Worm (Caenorhabditis elegans) whole organism, L4 larva: ENCODE measurements around the gene ccpp-6.

Experiments
- F37D6.2 ChIP-seq: sonication (generic microtip); optimal IDR thresholded peaks from 2 replicates; lab custom pipeline; 2016; ENCODE audit warnings: mild to moderate bottlenecking, missing genetic modification characterization, missing compliant biosample characterization
- T26A8.4 ChIP-seq: fragments of 200-800 bp; sonication (Bioruptor generic); IDR thresholded peaks from 2 replicates; pipeline ENCODE4 v1.3.6; 2022; ENCODE audit warnings: missing genetic modification characterization, missing compliant biosample characterization
- Y105C5A.15 ChIP-seq: fragments of 200-800 bp; sonication (Bioruptor generic); IDR thresholded peaks from 2 replicates; pipeline ENCODE4 v1.3.6; 2022; ENCODE audit warnings: missing genetic modification characterization, missing compliant biosample characterization
- ZK337.2 ChIP-seq: fragments of 200-800 bp; sonication (Bioruptor generic); IDR thresholded peaks from 2 replicates; pipeline ENCODE4 v1.3.6; 2022; ENCODE audit warnings: missing genetic modification reagents, missing genetic modification characterization, missing compliant biosample characterization
- ZK546.5 ChIP-seq, 2 experiments: sonication (generic microtip); optimal IDR thresholded peaks; 2 replicates each; lab custom pipeline; 2017; ENCODE audit warnings: missing biosample characterization in 2 of 2, missing genetic modification characterization in 2 of 2
- aha-1 ChIP-seq: fragments of 150-350 bp; peaks from one replicate; lab custom pipeline; 2014; ENCODE audit warnings: missing biosample characterization, missing genetic modification characterization
- aly-2 ChIP-seq: sonication (generic microtip); optimal IDR thresholded peaks from 2 replicates; lab custom pipeline; 2018; ENCODE audit warnings: missing biosample characterization, missing genetic modification characterization
- ama-1 ChIP-seq: fragments of 150-350 bp; optimal IDR thresholded peaks from 2 replicates; lab custom pipeline; 2014; ENCODE audit warnings: inconsistent platforms, mixed read lengths
- arid-1 ChIP-seq: fragments of 200-800 bp; sonication (Bioruptor generic); conservative IDR thresholded peaks from 2 replicates; pipeline ENCODE4 v1.3.6; 2022; ENCODE audit warnings: missing genetic modification reagents, missing genetic modification characterization, missing compliant biosample characterization
- ceh-20 ChIP-seq: fragments of 200-800 bp; sonication (Bioruptor generic); IDR thresholded peaks from 2 replicates; pipeline ENCODE4 v1.3.6; 2022; ENCODE audit warnings: missing genetic modification reagents, missing genetic modification characterization, missing compliant biosample characterization
- ceh-32 ChIP-seq: sonication (generic microtip); optimal IDR thresholded peaks from 2 replicates; lab custom pipeline; 2016; ENCODE audit warnings: mild to moderate bottlenecking, missing genetic modification characterization, missing compliant biosample characterization; ENCODE audit not compliant: poor library complexity
- ces-1 ChIP-seq: fragments of 150-350 bp; sonication (generic microtip); optimal IDR thresholded peaks from 4 replicates; lab custom pipeline; 2014; ENCODE audit warnings: missing biosample characterization, missing genetic modification reagents, missing genetic modification characterization
- daf-16 ChIP-seq, 3 experiments: sonication (generic microtip); optimal IDR thresholded peaks; 2 replicates each; lab custom pipeline; 2016 to 2017; ENCODE audit warnings: missing genetic modification characterization in 3 of 3, missing genetic modification reagents in 3 of 3, mild to moderate bottlenecking in 2 of 3, missing compliant biosample characterization in 2 of 3, missing biosample characterization in 1 of 3, moderate library complexity in 1 of 3
- daf-8 ChIP-seq: fragments of 200-800 bp; sonication (Bioruptor generic); IDR thresholded peaks from 2 replicates; pipeline ENCODE4 v1.3.6; 2022; ENCODE audit warnings: missing genetic modification characterization, missing compliant biosample characterization
- dmd-6 ChIP-seq: fragments of 200-800 bp; sonication (Bioruptor generic); IDR thresholded peaks from 2 replicates; pipeline ENCODE4 v1.3.6; 2022; ENCODE audit warnings: missing genetic modification reagents, missing genetic modification characterization, missing compliant biosample characterization
- dpl-1 ChIP-seq: fragments of 150-350 bp; optimal IDR thresholded peaks from 2 replicates; lab custom pipeline; 2014; ENCODE audit warnings: missing biosample characterization, missing genetic modification reagents, missing genetic modification characterization
- egl-43 ChIP-seq: fragments of 200-800 bp; sonication (Bioruptor generic); IDR thresholded peaks from 2 replicates; pipeline ENCODE4 v1.3.6; 2022; ENCODE audit warnings: missing genetic modification reagents, missing genetic modification characterization, missing compliant biosample characterization
- fkh-10 ChIP-seq: fragments of 150-350 bp; optimal IDR thresholded peaks from 2 replicates; lab custom pipeline; 2014; ENCODE audit warnings: missing biosample characterization, missing genetic modification reagents, missing genetic modification characterization
- fos-1 ChIP-seq: fragments of 150-350 bp; optimal IDR thresholded peaks from 2 replicates; lab custom pipeline; 2014; ENCODE audit warnings: missing biosample characterization, missing genetic modification characterization
- hif-1 ChIP-seq, 2 experiments: sonication (generic microtip); optimal IDR thresholded peaks; 2 replicates each; lab custom pipeline; 2016 to 2017; ENCODE audit warnings: missing compliant biosample characterization in 2 of 2, missing genetic modification characterization in 2 of 2, missing genetic modification reagents in 2 of 2, missing genotype in 2 of 2, mild to moderate bottlenecking in 1 of 2
- hlh-11 ChIP-seq: fragments of 200-800 bp; sonication (Bioruptor generic); optimal IDR thresholded peaks from 2 replicates; lab custom pipeline; 2018; ENCODE audit warnings: mild to moderate bottlenecking, missing genetic modification characterization, missing compliant biosample characterization
- hlh-30 ChIP-seq: sonication (generic microtip); optimal IDR thresholded peaks from 2 replicates; lab custom pipeline; 2017; ENCODE audit warnings: antibody characterized with exemption, mild to moderate bottlenecking, missing genetic modification characterization, missing compliant biosample characterization; ENCODE audit not compliant: insufficient read depth
- hmg-1.1 ChIP-seq: fragments of 200-800 bp; sonication (Bioruptor generic); IDR thresholded peaks from 2 replicates; pipeline ENCODE4 v1.3.6; 2022; ENCODE audit warnings: missing genetic modification reagents, missing genetic modification characterization, missing compliant biosample characterization
- lin-38 ChIP-seq: fragments of 200-800 bp; sonication (Bioruptor generic); IDR thresholded peaks from 2 replicates; pipeline ENCODE4 v1.3.6; 2022; ENCODE audit warnings: missing genetic modification reagents, missing genetic modification characterization, missing compliant biosample characterization
- lsy-2 ChIP-seq, 2 experiments: fragments of 150-350 bp in 1 of 2; sonication (generic microtip) in 1 of 2; optimal IDR thresholded peaks; 2 replicates each; lab custom pipeline; 2014 to 2017; ENCODE audit warnings: missing biosample characterization in 2 of 2, missing genetic modification characterization in 2 of 2
- madf-5 ChIP-seq, 2 experiments: fragments of 200-800 bp; sonication (Bioruptor generic); IDR thresholded peaks; 2 replicates each; pipeline ENCODE4 v1.3.6; 2022; ENCODE audit warnings: missing compliant biosample characterization in 2 of 2, missing genetic modification characterization in 2 of 2
- mdl-1 ChIP-seq, 2 experiments: fragments of 150-350 bp in 1 of 2; sonication (generic microtip) in 1 of 2; optimal IDR thresholded peaks; 2 replicates each; lab custom pipeline; 2014 to 2017; ENCODE audit warnings: missing biosample characterization in 2 of 2, missing genetic modification characterization in 2 of 2
- mep-1 ChIP-seq: fragments of 150-350 bp; sonication (generic microtip); optimal IDR thresholded peaks from 3 replicates; lab custom pipeline; 2014; ENCODE audit warnings: missing biosample characterization, missing genetic modification characterization
- mes-2 ChIP-seq: sonication (generic microtip); optimal IDR thresholded peaks from 2 replicates; lab custom pipeline; 2016; ENCODE audit warnings: missing genotype, mild to moderate bottlenecking, missing genetic modification characterization, missing compliant biosample characterization; ENCODE audit not compliant: poor library complexity, severe bottlenecking
- mxl-3 ChIP-seq: fragments of 200-800 bp; sonication (Bioruptor generic); optimal IDR thresholded peaks from 2 replicates; lab custom pipeline; 2018; ENCODE audit warnings: mild to moderate bottlenecking, missing genetic modification characterization, missing compliant biosample characterization
- nhr-10 ChIP-seq: fragments of 150-350 bp; optimal IDR thresholded peaks from 2 replicates; lab custom pipeline; 2014; ENCODE audit warnings: missing biosample characterization, missing genetic modification characterization
- nhr-11 ChIP-seq: fragments of 150-350 bp; optimal IDR thresholded peaks from 2 replicates; lab custom pipeline; 2014; ENCODE audit warnings: missing biosample characterization, missing genetic modification characterization
- nhr-111 ChIP-seq: fragments of 200-800 bp; sonication (Bioruptor generic); optimal IDR thresholded peaks from 2 replicates; lab custom pipeline; 2018; ENCODE audit warnings: mild to moderate bottlenecking, missing genetic modification characterization, missing compliant biosample characterization
- nhr-48 ChIP-seq: sonication (generic microtip); optimal IDR thresholded peaks from 2 replicates; lab custom pipeline; 2016; ENCODE audit warnings: mild to moderate bottlenecking, missing genetic modification characterization, missing compliant biosample characterization
- nhr-6 ChIP-seq: fragments of 150-350 bp; optimal IDR thresholded peaks from 2 replicates; lab custom pipeline; 2014; ENCODE audit warnings: missing biosample characterization, missing genetic modification characterization
- nhr-76 ChIP-seq: fragments of 150-350 bp; optimal IDR thresholded peaks from 2 replicates; lab custom pipeline; 2014; ENCODE audit warnings: missing biosample characterization, missing genetic modification characterization
- nhr-77 ChIP-seq: fragments of 150-350 bp; optimal IDR thresholded peaks from 2 replicates; lab custom pipeline; 2014; ENCODE audit warnings: missing biosample characterization, missing genetic modification characterization
- pha-4 ChIP-seq, 2 experiments: fragments of 150-350 bp in 1 of 2; fragments of 200-800 bp in 1 of 2; sonication (Bioruptor generic) in 1 of 2; IDR thresholded peaks in 1 of 2; optimal IDR thresholded peaks in 1 of 2; 2 replicates each; pipeline versions ENCODE4 v1.3.6 to Lab custom; 2014 to 2022; ENCODE audit warnings: missing genetic modification characterization in 2 of 2, missing genetic modification reagents in 2 of 2, missing biosample characterization in 1 of 2, missing compliant biosample characterization in 1 of 2
- pqm-1 ChIP-seq: sonication (generic microtip); optimal IDR thresholded peaks from 2 replicates; lab custom pipeline; 2017; ENCODE audit warnings: missing biosample characterization, missing genetic modification characterization
- rbr-2 ChIP-seq: sonication (generic microtip); optimal IDR thresholded peaks from 2 replicates; lab custom pipeline; 2016; ENCODE audit warnings: missing genotype, missing genetic modification characterization, missing compliant biosample characterization
- set-16 ChIP-seq: fragments of 200-800 bp; sonication (Bioruptor generic); IDR thresholded peaks from 2 replicates; pipeline ENCODE4 v1.3.6; 2022; ENCODE audit warnings: missing genetic modification reagents, missing genetic modification characterization, missing compliant biosample characterization
- tra-1 ChIP-seq: fragments of 200-800 bp; sonication (Bioruptor generic); IDR thresholded peaks from 2 replicates; pipeline ENCODE4 v1.3.6; 2022; ENCODE audit warnings: missing genetic modification reagents, missing genetic modification characterization, missing compliant biosample characterization
- unc-39 ChIP-seq: sonication (generic microtip); optimal IDR thresholded peaks from 2 replicates; lab custom pipeline; 2017; ENCODE audit warnings: missing biosample characterization, missing genetic modification characterization
- vab-7 ChIP-seq: fragments of 200-800 bp; sonication (Bioruptor generic); IDR thresholded peaks from 2 replicates; pipeline ENCODE4 v1.3.6; 2022; ENCODE audit warnings: missing genetic modification reagents, missing genetic modification characterization, missing compliant biosample characterization
- zfp-2 ChIP-seq: sonication (generic microtip); optimal IDR thresholded peaks from 2 replicates; lab custom pipeline; 2016; ENCODE audit warnings: mild to moderate bottlenecking, missing genetic modification characterization, missing compliant biosample characterization

The ccpp-6 gene

DNA sequence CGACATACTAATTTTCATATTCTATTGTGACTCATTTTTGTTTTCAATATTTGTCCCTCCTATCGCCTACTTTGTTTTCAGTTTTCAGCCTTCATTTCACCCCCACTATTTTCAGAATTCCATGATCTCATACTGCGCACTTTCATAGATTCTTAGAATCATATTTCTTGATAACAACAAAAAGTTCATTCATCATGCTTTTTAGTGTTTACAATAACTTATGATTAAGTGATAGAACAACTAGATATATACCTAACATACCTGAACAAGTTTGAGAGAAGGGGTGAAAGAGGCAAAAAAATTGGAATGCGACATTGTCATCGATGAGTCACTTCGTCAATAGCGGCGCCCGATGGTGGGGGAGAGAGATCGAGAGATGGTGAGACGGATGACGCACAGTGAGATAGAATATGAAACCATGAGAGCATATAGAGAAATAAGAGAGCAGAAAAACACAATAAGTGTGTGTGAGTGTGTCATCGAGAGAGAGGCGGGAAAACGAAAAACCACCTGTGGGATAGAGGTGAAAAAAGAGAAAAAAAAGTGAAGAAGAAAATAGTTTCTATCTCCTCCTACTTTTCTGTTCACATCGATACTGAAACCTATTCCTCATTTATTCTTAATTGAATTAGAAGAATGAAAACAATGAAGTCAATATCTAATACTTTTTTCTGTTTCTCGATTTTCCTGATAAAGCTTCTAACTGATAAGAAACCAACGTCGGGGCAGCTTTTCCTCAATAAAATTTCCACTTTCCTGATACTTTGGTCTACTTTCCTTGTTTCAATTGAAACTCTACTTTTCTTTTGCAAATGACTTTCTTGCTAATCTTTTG is 50.2 kb downstream of the ccpp-6 start (continued):
- peak; percentile 29 for TF ChIP-seq ces-1 (GFP tag; lab: Kevin White, UChicago)
- peak; percentile 37 for TF ChIP-seq mxl-3 (GFP tag; lab: Kevin White, UChicago)
- peak; percentile 25; the same call in 1 of the 2 replicates for TF ChIP-seq ceh-20 (GFP tag; lab: Robert Waterston, UW)
- peak; percentile 67; the same call in 1 of the 2 replicates for TF ChIP-seq tra-1 (GFP tag; lab: Robert Waterston, UW)
- 0 out of 4 replicates have a peak, but pooled peaks of 1 of the 2 experiments have one; percentile 31 for TF ChIP-seq madf-5 (GFP tag; IDR thresholded peaks at IDR 0.05; lab: Robert Waterston, UW)
- TF ChIP-seq mdl-1 (tag; optimal IDR thresholded peaks at IDR 0.05; lab: Kevin White, UChicago) = peak; percentile 37 to 59
- peak; percentile 33 for TF ChIP-seq nhr-77
- TF ChIP-seq hmg-1.1 = peak; percentile 77
- TF ChIP-seq zfp-2 (tag; lab: Kevin White, UChicago) = no peak
- TF ChIP-seq hlh-11 = peak; percentile 87
- peak; percentile 84 for TF ChIP-seq rbr-2
- TF ChIP-seq nhr-48 (tag; lab: Kevin White, UChicago) = peak; percentile 36
- peak; percentile 45 for TF ChIP-seq dpl-1
- peak; percentile 80 for TF ChIP-seq nhr-11 (tag; lab: Kevin White, UChicago)
- no peak for TF ChIP-seq nhr-111 (GFP tag; lab: Kevin White, UChicago)
- TF ChIP-seq unc-39 (tag; lab: Kevin White, UChicago) = no peak
- TF ChIP-seq fos-1 (tag; lab: Kevin White, UChicago) = peak; percentile 90
- TF ChIP-seq ZK546.5 (tag; optimal IDR thresholded peaks at IDR 0.05; lab: Kevin White, UChicago) = no peak
- peak; percentile 38 for TF ChIP-seq pqm-1 (tag; lab: Kevin White, UChicago)
- TF ChIP-seq hif-1 (tag; optimal IDR thresholded peaks at IDR 0.05; lab: Kevin White, UChicago) = peak in 1 of 2 experiments; percentile 27
- TF ChIP-seq lsy-2 (tag; optimal IDR thresholded peaks at IDR 0.05; lab: Kevin White, UChicago) = peak; percentile 27 to 72
- peak; percentile 100 for TF ChIP-seq aha-1 (tag; lab: Kevin White, UChicago)
- no peak for TF ChIP-seq daf-16 (GFP tag; optimal IDR thresholded peaks at IDR 0.05; lab: Kevin White, UChicago)
- TF ChIP-seq daf-16 (tag; optimal IDR thresholded peaks at IDR 0.05; lab: Kevin White, UChicago) = peak; percentile 71
- TF ChIP-seq dmd-6 (GFP tag; lab: Robert Waterston, UW) = peak; percentile 56
- TF ChIP-seq lin-38 (GFP tag; lab: Robert Waterston, UW) = peak; percentile 43; the same call in 1 of the 2 replicates
- no peak for TF ChIP-seq nhr-10
- TF ChIP-seq ceh-32 (tag; lab: Kevin White, UChicago) = peak; percentile 12
- TF ChIP-seq T26A8.4 (GFP tag; lab: Robert Waterston, UW) = peak; percentile 51; the same call in 1 of the 2 replicates
- peak; percentile 37 for TF ChIP-seq nhr-76
- TF ChIP-seq pha-4 (GFP tag; IDR thresholded peaks at IDR 0.05; lab: Robert Waterston, UW) = peak; percentile 77
- peak; percentile 85 for TF ChIP-seq pha-4 (tag; optimal IDR thresholded peaks at IDR 0.05; lab: Kevin White, UChicago)
- TF ChIP-seq egl-43 = peak; percentile 73

DNA sequence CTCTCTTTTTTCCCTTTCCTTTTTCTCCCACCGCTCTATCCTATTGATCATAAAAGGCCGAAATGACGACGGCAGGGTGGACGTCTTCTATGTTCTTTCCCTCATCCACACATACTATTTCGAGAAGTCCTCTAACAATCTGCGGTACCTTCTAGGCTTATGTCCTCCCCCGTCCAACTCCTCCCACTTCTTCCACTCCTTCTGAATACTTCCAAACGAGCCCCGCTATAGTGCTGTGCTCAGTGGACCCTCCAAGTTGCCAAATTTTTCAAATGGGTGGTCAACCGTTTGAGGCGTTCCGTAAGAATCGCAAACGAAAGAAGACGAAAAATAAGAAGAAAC is 51.1 kb downstream of the ccpp-6 start:
- TF ChIP-seq dmd-6 (GFP tag; lab: Robert Waterston, UW) (peak; percentile 20; the same call in 1 of the 2 replicates), hlh-30 (tag; lab: Kevin White, UChicago) (peak; percentile 28), aly-2 (tag; lab: Kevin White, UChicago) (no peak), Y105C5A.15 (GFP tag; lab: Robert Waterston, UW) (peak; percentile 45; the same call in 1 of the 2 replicates), rbr-2 (peak; percentile 60), aha-1 (tag; lab: Kevin White, UChicago) (peak; percentile 99), mep-1 (peak; percentile 69), set-16 (peak; percentile 29; the same call in 1 of the 2 replicates), lin-38 (GFP tag; lab: Robert Waterston, UW) (peak; percentile 44; the same call in 1 of the 2 replicates), ama-1 (peak; percentile 81), lsy-2 (tag; optimal IDR thresholded peaks at IDR 0.05; lab: Kevin White, UChicago) (peak in 1 of 2 experiments; percentile 63), ZK337.2 (GFP tag; lab: Robert Waterston, UW) (no peak), vab-7 (GFP tag; lab: Robert Waterston, UW) (0 out of 2 replicates have a peak, but pooled peaks have one; percentile 26), arid-1 (GFP tag; lab: Robert Waterston, UW) (peak; percentile 65; the same call in 1 of the 2 replicates), nhr-77 (no peak), egl-43 (peak; percentile 67), hif-1 (tag; optimal IDR thresholded peaks at IDR 0.05; lab: Kevin White, UChicago) (peak in 1 of 2 experiments; percentile 69), ceh-20 (GFP tag; lab: Robert Waterston, UW) (peak; percentile 20; the same call in 1 of the 2 replicates), hmg-1.1 (peak; percentile 56; the same call in 1 of the 2 replicates), F37D6.2 (tag; lab: Kevin White, UChicago) (peak; percentile 23), nhr-6 (tag; lab: Kevin White, UChicago) (no peak), daf-8 (GFP tag; lab: Robert Waterston, UW) (no peak), mdl-1 (tag; optimal IDR thresholded peaks at IDR 0.05; lab: Kevin White, UChicago) (peak in 1 of 2 experiments; percentile 40), tra-1 (GFP tag; lab: Robert Waterston, UW) (no peak), mes-2 (tag; lab: Kevin White, UChicago) (peak; percentile 27), fkh-10 (GFP tag; lab: Kevin White, UChicago) (peak; percentile 74)
- TF ChIP-seq, all 104 proteins: peak for 20
